Worm (Caenorhabditis elegans): ENCODE data around the gene F53F1.3.

ce11 chrV:13409089-13409488 lies 1.0 kb downstream of the F53F1.3 start:
- no peak for TF ChIP-seq Y53F4B.3 (GFP tag; IDR thresholded peaks at IDR 0.05)
- TF ChIP-seq dpl-1 (GFP tag; optimal IDR thresholded peaks at IDR 0.05): peak; percentile 26
- no peak for TF ChIP-seq ztf-22 (GFP tag; optimal IDR thresholded peaks at IDR 0.05)
- no peak for TF ChIP-seq pha-4 (tag; optimal IDR thresholded peaks at IDR 0.05)
- TF ChIP-seq ets-4 (GFP tag; optimal IDR thresholded peaks at IDR 0.05): no peak

Data from whole organism, young adult.